Fruit fly (Drosophila melanogaster) whole organism, embryonic: ENCODE measurements around the gene Acp32CD.
A peak's percentile ranks its signal among the peaks of the same experiment; 100 is the strongest.

ENCODE experiments used
- Atf6 ChIP-seq: fragments of 200-800 bp; sonication (Bioruptor generic); IDR thresholded peaks from 2 replicates; pipeline ENCODE4 v1.3.6; 2022; ENCODE audit warnings: missing biosample characterization, missing genetic modification characterization
- CG10321 ChIP-seq: fragments of 200-800 bp; sonication (Bioruptor generic); IDR thresholded peaks from 2 replicates; pipeline ENCODE4 v1.3.6; 2022; ENCODE audit warnings: missing biosample characterization, missing genetic modification characterization
- CG11398 ChIP-seq: fragments of 200-800 bp; sonication (Bioruptor generic); optimal IDR thresholded peaks from 2 replicates; lab custom pipeline; 2016; ENCODE audit warnings: missing biosample characterization, missing genetic modification characterization
- CG11695 ChIP-seq: fragments of 200-800 bp; sonication (Bioruptor generic); IDR thresholded peaks from 3 replicates; pipeline ENCODE4 v1.3.6; 2022; ENCODE audit warnings: missing biosample characterization, missing genetic modification characterization
- CG12104 ChIP-seq: fragments of 200-800 bp; sonication (Bioruptor generic); optimal IDR thresholded peaks from 3 replicates; lab custom pipeline; 2016; ENCODE audit warnings: missing biosample characterization, missing genetic modification characterization
- CG12219 ChIP-seq: fragments of 200-800 bp; sonication (Bioruptor generic); optimal IDR thresholded peaks from 3 replicates; lab custom pipeline; 2018; ENCODE audit warnings: missing biosample characterization, mild to moderate bottlenecking, missing genetic modification characterization
- CG12391 ChIP-seq: fragments of 200-800 bp; sonication (Bioruptor generic); optimal IDR thresholded peaks from 3 replicates; lab custom pipeline; 2018; ENCODE audit warnings: missing biosample characterization, mild to moderate bottlenecking, missing genetic modification characterization, moderate library complexity
- CG16863 ChIP-seq: fragments of 200-800 bp; sonication (Bioruptor generic); optimal IDR thresholded peaks from 3 replicates; lab custom pipeline; 2016; ENCODE audit warnings: missing biosample characterization, missing genetic modification characterization
- CG17186 ChIP-seq: fragments of 200-800 bp; sonication (Bioruptor generic); optimal IDR thresholded peaks from 3 replicates; lab custom pipeline; 2017; ENCODE audit warnings: missing biosample characterization, missing genetic modification reagents, missing genetic modification characterization
- CG1792 ChIP-seq: fragments of 200-800 bp; sonication (Bioruptor generic); optimal IDR thresholded peaks from 2 replicates; lab custom pipeline; 2016; ENCODE audit warnings: missing biosample characterization, missing genetic modification characterization
- CG18599 ChIP-seq: fragments of 200-800 bp; sonication (Bioruptor generic); optimal IDR thresholded peaks from 3 replicates; lab custom pipeline; 2017; ENCODE audit warnings: missing biosample characterization, missing genetic modification characterization, mild to moderate bottlenecking, moderate library complexity, missing genetic modification reagents
- CG2199 ChIP-seq: fragments of 200-800 bp; sonication (Bioruptor generic); IDR thresholded peaks from 3 replicates; pipeline ENCODE4 v1.3.6; 2022; ENCODE audit warnings: missing biosample characterization, missing genetic modification characterization
- CG2202 ChIP-seq: fragments of 200-800 bp; sonication (Bioruptor generic); optimal IDR thresholded peaks from 2 replicates; lab custom pipeline; 2018; ENCODE audit warnings: missing biosample characterization, mild to moderate bottlenecking, missing genetic modification characterization
- CG2712 ChIP-seq: fragments of 200-800 bp; optimal IDR thresholded peaks from 3 replicates; lab custom pipeline; 2019; ENCODE audit warnings: missing biosample characterization, mild to moderate bottlenecking, missing genetic modification characterization, moderate library complexity
- CG30403 ChIP-seq: fragments of 200-800 bp; sonication (Bioruptor generic); optimal IDR thresholded peaks from 3 replicates; lab custom pipeline; 2016; ENCODE audit warnings: missing biosample characterization, missing genetic modification characterization
- CG31388 ChIP-seq: fragments of 200-800 bp; sonication (Bioruptor generic); optimal IDR thresholded peaks from 2 replicates; lab custom pipeline; 2016; ENCODE audit warnings: missing biosample characterization, missing genetic modification characterization
- CG3726 ChIP-seq: fragments of 200-800 bp; sonication (Bioruptor generic); IDR thresholded peaks from 3 replicates; pipeline ENCODE4, ENCODE4 v1.3.6; 2022; ENCODE audit warnings: missing biosample characterization, missing genetic modification characterization
- CG8388 ChIP-seq: fragments of 200-800 bp; sonication (Bioruptor generic); optimal IDR thresholded peaks from 2 replicates; lab custom pipeline; 2019; ENCODE audit warnings: missing biosample characterization, mild to moderate bottlenecking, missing genetic modification characterization, moderate library complexity
- CG9215 ChIP-seq: fragments of 200-800 bp; sonication (Bioruptor generic); IDR thresholded peaks from 2 replicates; pipeline ENCODE4 v1.3.6; 2022; ENCODE audit warnings: missing biosample characterization, missing genetic modification characterization
- D19A ChIP-seq: fragments of 200-800 bp; optimal IDR thresholded peaks from 3 replicates; lab custom pipeline; 2019; ENCODE audit warnings: missing biosample characterization, mild to moderate bottlenecking, missing genetic modification characterization, moderate library complexity
- Dad ChIP-seq: fragments of 200-800 bp; sonication (Bioruptor generic); optimal IDR thresholded peaks from 3 replicates; lab custom pipeline; 2016; ENCODE audit warnings: missing biosample characterization, missing genetic modification characterization
- Ets97D ChIP-seq: fragments of 200-800 bp; sonication (Bioruptor generic); optimal IDR thresholded peaks from 3 replicates; lab custom pipeline; 2016; ENCODE audit warnings: missing biosample characterization, missing genetic modification characterization
- HLH3B ChIP-seq: fragments of 200-800 bp; sonication (Bioruptor generic); IDR thresholded peaks from 2 replicates; pipeline ENCODE4 v1.3.6; 2022; ENCODE audit warnings: missing biosample characterization, missing genetic modification characterization
- HLH4C ChIP-seq: fragments of 200-800 bp; sonication (Bioruptor generic); IDR thresholded peaks from 3 replicates; pipeline ENCODE4 v1.3.6; 2022; ENCODE audit warnings: missing biosample characterization, missing genetic modification characterization; ENCODE audit not compliant: partially characterized antibody
- Hr51 ChIP-seq, 2 experiments: fragments of 200-800 bp; sonication (Bioruptor generic); optimal IDR thresholded peaks; 2 replicates in 1 of 2; 3 replicates in 1 of 2; lab custom pipeline; 2016 to 2018; ENCODE audit warnings: missing biosample characterization in 2 of 2, missing genetic modification characterization in 2 of 2, mild to moderate bottlenecking in 1 of 2, moderate library complexity in 1 of 2
- Lhr ChIP-seq: fragments of 200-800 bp; sonication (Bioruptor generic); optimal IDR thresholded peaks from 3 replicates; lab custom pipeline; 2017; ENCODE audit warnings: mild to moderate bottlenecking, missing biosample characterization, missing genetic modification reagents, missing genetic modification characterization
- MESR4 ChIP-seq: fragments of 200-800 bp; sonication (Bioruptor generic); optimal IDR thresholded peaks from 2 replicates; lab custom pipeline; 2018; ENCODE audit warnings: missing biosample characterization, mild to moderate bottlenecking, missing genetic modification characterization, moderate library complexity
- Pdp1 ChIP-seq, 2 experiments: fragments of 200-800 bp; sonication (Bioruptor generic); optimal IDR thresholded peaks; 3 replicates each; lab custom pipeline; 2016; ENCODE audit warnings: missing biosample characterization in 2 of 2, missing genetic modification characterization in 2 of 2, mild to moderate bottlenecking in 1 of 2, moderate library complexity in 1 of 2
- Spps ChIP-seq: fragments of 200-800 bp; sonication (Bioruptor generic); optimal IDR thresholded peaks from 2 replicates; lab custom pipeline; 2018; ENCODE audit warnings: missing biosample characterization, mild to moderate bottlenecking, missing genetic modification characterization
- Ssrp ChIP-seq: fragments of 200-800 bp; sonication (Bioruptor generic); optimal IDR thresholded peaks from 2 replicates; lab custom pipeline; 2018; ENCODE audit warnings: missing biosample characterization, mild to moderate bottlenecking, missing genetic modification characterization, moderate library complexity
- amos ChIP-seq: fragments of 200-800 bp; sonication (Bioruptor generic); IDR thresholded peaks from 2 replicates; pipeline ENCODE4 v1.3.6; 2022; ENCODE audit warnings: missing biosample characterization, missing genetic modification characterization; ENCODE audit not compliant: partially characterized antibody
- ara ChIP-seq: fragments of 200-800 bp; sonication (Bioruptor generic); IDR thresholded peaks from 2 replicates; pipeline ENCODE4 v1.3.6; 2022; ENCODE audit warnings: missing biosample characterization, missing genetic modification characterization
- cato ChIP-seq: fragments of 200-800 bp; sonication (Bioruptor generic); optimal IDR thresholded peaks from 2 replicates; lab custom pipeline; 2016; ENCODE audit warnings: missing biosample characterization, missing genetic modification characterization, borderline replicate concordance
- crol ChIP-seq: fragments of 200-800 bp; sonication (Bioruptor generic); IDR thresholded peaks from 2 replicates; pipeline ENCODE4 v1.3.6; 2022; ENCODE audit warnings: missing biosample characterization, missing genetic modification characterization
- da ChIP-seq: fragments of 200-800 bp; sonication (Bioruptor generic); optimal IDR thresholded peaks from 2 replicates; lab custom pipeline; 2016; ENCODE audit warnings: missing biosample characterization, missing genetic modification characterization
- dysf ChIP-seq: fragments of 200-800 bp; sonication (Bioruptor generic); IDR thresholded peaks from 3 replicates; pipeline ENCODE4 v1.3.6; 2022; ENCODE audit warnings: missing biosample characterization, missing genetic modification characterization
- gem ChIP-seq: fragments of 200-800 bp; sonication (Bioruptor generic); optimal IDR thresholded peaks from 2 replicates; lab custom pipeline; 2019; ENCODE audit warnings: missing biosample characterization, mild to moderate bottlenecking, missing genetic modification characterization, moderate library complexity
- gfzf ChIP-seq: fragments of 200-800 bp; sonication (Bioruptor generic); optimal IDR thresholded peaks from 2 replicates; lab custom pipeline; 2016; ENCODE audit warnings: missing biosample characterization, mild to moderate bottlenecking, missing genetic modification characterization, moderate library complexity
- grau ChIP-seq: fragments of 200-800 bp; optimal IDR thresholded peaks from 3 replicates; lab custom pipeline; 2019; ENCODE audit warnings: missing biosample characterization, mild to moderate bottlenecking, missing genetic modification characterization, moderate library complexity
- kah ChIP-seq: fragments of 200-800 bp; sonication (Bioruptor generic); optimal IDR thresholded peaks from 2 replicates; lab custom pipeline; 2018; ENCODE audit warnings: missing biosample characterization, mild to moderate bottlenecking, missing genetic modification characterization
- org-1 ChIP-seq: fragments of 200-800 bp; sonication (Bioruptor generic); optimal IDR thresholded peaks from 2 replicates; lab custom pipeline; 2017; ENCODE audit warnings: missing biosample characterization, missing genetic modification characterization
- pho ChIP-seq: fragments of 200-800 bp; sonication (Bioruptor generic); optimal IDR thresholded peaks from 2 replicates; lab custom pipeline; 2016; ENCODE audit warnings: missing biosample characterization, missing genetic modification characterization
- ranshi ChIP-seq: fragments of 200-800 bp; sonication (Bioruptor generic); IDR thresholded peaks from 2 replicates; pipeline ENCODE4 v1.3.6; 2022; ENCODE audit warnings: missing biosample characterization, missing genetic modification characterization
- repo ChIP-seq: fragments of 200-800 bp; sonication (Bioruptor generic); optimal IDR thresholded peaks from 2 replicates; lab custom pipeline; 2016; ENCODE audit warnings: missing biosample characterization, missing genetic modification characterization
- schlank ChIP-seq: fragments of 200-800 bp; sonication (Bioruptor generic); optimal IDR thresholded peaks from 2 replicates; lab custom pipeline; 2018; ENCODE audit warnings: missing biosample characterization, mild to moderate bottlenecking, missing genetic modification characterization
- shn ChIP-seq: fragments of 200-800 bp; sonication (Bioruptor generic); optimal IDR thresholded peaks from 3 replicates; lab custom pipeline; 2016; ENCODE audit warnings: missing biosample characterization, missing genetic modification characterization
- tap ChIP-seq: fragments of 200-800 bp; optimal IDR thresholded peaks from 3 replicates; lab custom pipeline; 2019; ENCODE audit warnings: missing biosample characterization, mild to moderate bottlenecking, missing genetic modification characterization, moderate library complexity
- tna ChIP-seq: fragments of 200-800 bp; sonication (Bioruptor generic); IDR thresholded peaks from 2 replicates; pipeline ENCODE4 v1.3.6; 2022; ENCODE audit warnings: missing biosample characterization, missing genetic modification characterization; ENCODE audit not compliant: partially characterized antibody
- zen ChIP-seq: fragments of 200-800 bp; sonication (Bioruptor generic); optimal IDR thresholded peaks from 3 replicates; lab custom pipeline; 2018; ENCODE audit warnings: missing biosample characterization, mild to moderate bottlenecking, missing genetic modification characterization, moderate library complexity
- zfh1 ChIP-seq: fragments of 200-800 bp; sonication (Bioruptor generic); IDR thresholded peaks from 3 replicates; pipeline ENCODE4 v1.3.6; 2022; ENCODE audit warnings: missing biosample characterization, missing genetic modification characterization

The Acp32CD gene

DNA sequence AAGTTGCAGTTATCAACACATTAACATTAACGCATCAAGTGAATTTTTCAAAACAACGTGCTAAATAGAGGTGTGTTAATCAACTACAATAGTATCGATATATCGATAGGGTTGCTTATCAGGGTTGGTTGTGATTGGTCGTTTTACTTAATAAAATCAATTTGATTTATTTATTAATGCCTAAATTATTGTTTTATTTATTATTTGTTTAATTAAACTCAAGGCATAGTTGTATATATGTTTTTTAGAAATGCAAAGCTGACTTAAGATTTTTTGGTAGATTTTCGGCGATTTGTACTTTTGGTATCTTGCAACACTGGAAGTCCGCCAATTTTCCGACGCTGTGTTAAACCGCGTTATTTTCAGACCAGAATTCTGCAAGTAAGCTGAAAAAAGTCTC lies 4.4 kb upstream of the Acp32CD start, which contains the start of the genes Art8 and dUTPase (continued):
- TF ChIP-seq CG17186 (GFP tag; lab: Kevin White, UChicago): peak; percentile 51
- peak; percentile 51 for TF ChIP-seq Dad (GFP tag; lab: Kevin White, UChicago)
- TF ChIP-seq org-1 (GFP tag; lab: Kevin White, UChicago): no peak
- TF ChIP-seq Atf6 (GFP tag; lab: Robert Waterston, UW): peak; percentile 78
- TF ChIP-seq MESR4 (GFP tag; lab: Kevin White, UChicago): peak; percentile 26
- TF ChIP-seq gfzf (GFP tag; lab: Kevin White, UChicago): peak; percentile 54
- no peak for TF ChIP-seq tap (tag; lab: Kevin White, UChicago)
- no peak for TF ChIP-seq crol
- TF ChIP-seq CG30403 (GFP tag; lab: Kevin White, UChicago): peak; percentile 87
- TF ChIP-seq CG2199 (GFP tag; lab: Robert Waterston, UW): no peak
- no peak for TF ChIP-seq kah (GFP tag; lab: Kevin White, UChicago)
- peak; percentile 76 for TF ChIP-seq grau (tag; lab: Kevin White, UChicago)
- TF ChIP-seq CG8388 (GFP tag; lab: Kevin White, UChicago): peak; percentile 65
- peak; percentile 66 for TF ChIP-seq Ets97D (GFP tag; lab: Kevin White, UChicago)
- TF ChIP-seq CG2202 (tag; lab: Kevin White, UChicago): peak; percentile 49
- TF ChIP-seq Spps: peak; percentile 48
- peak; percentile 57 for TF ChIP-seq cato
- TF ChIP-seq schlank: no peak
- peak; percentile 48; the same call in 1 of the 3 replicates for TF ChIP-seq CG11695 (GFP tag; lab: Robert Waterston, UW)
- TF ChIP-seq amos (GFP tag; lab: Robert Waterston, UW): peak; percentile 87
- no peak for TF ChIP-seq repo (GFP tag; lab: Kevin White, UChicago)
- peak; percentile 23; the same call in 1 of the 2 replicates for TF ChIP-seq CG9215 (GFP tag; lab: Robert Waterston, UW)
- TF ChIP-seq CG12219 (GFP tag; lab: Kevin White, UChicago): no peak
- TF ChIP-seq tna: peak; percentile 48; the same call in 1 of the 2 replicates
- peak; percentile 83 for TF ChIP-seq HLH4C (GFP tag; lab: Robert Waterston, UW)
- TF ChIP-seq pho (GFP tag; lab: Kevin White, UChicago): peak; percentile 34
- peak; percentile 61 for TF ChIP-seq CG12104 (GFP tag; lab: Kevin White, UChicago)
- no peak for TF ChIP-seq CG1792
- peak; percentile 93 for TF ChIP-seq CG12391 (tag; lab: Kevin White, UChicago)
- TF ChIP-seq ara (GFP tag; lab: Robert Waterston, UW): peak; percentile 73
- TF ChIP-seq zfh1 (GFP tag; lab: Robert Waterston, UW): peak; percentile 72; the same call in 2 of the 3 replicates
- peak; percentile 86 for TF ChIP-seq gem (tag; lab: Kevin White, UChicago)
- TF ChIP-seq CG3726 (GFP tag; lab: Robert Waterston, UW): no peak
- peak; percentile 53 for TF ChIP-seq ranshi
- TF ChIP-seq Lhr (GFP tag; lab: Kevin White, UChicago): peak; percentile 53
- TF ChIP-seq da (GFP tag; lab: Kevin White, UChicago): no peak
- no peak for TF ChIP-seq CG31388 (GFP tag; lab: Kevin White, UChicago)
- TF ChIP-seq shn (GFP tag; lab: Kevin White, UChicago): no peak
- TF ChIP-seq CG16863 (GFP tag; lab: Kevin White, UChicago): peak; percentile 32
- TF ChIP-seq CG10321 (GFP tag; lab: Robert Waterston, UW): 0 out of 2 replicates have a peak, but pooled peaks have one; percentile 22
- TF ChIP-seq HLH3B (GFP tag; lab: Robert Waterston, UW): peak; percentile 55
- TF ChIP-seq D19A (tag; lab: Kevin White, UChicago): peak; percentile 56
- TF ChIP-seq zen (tag; lab: Kevin White, UChicago): peak; percentile 82
- TF ChIP-seq CG18599 (GFP tag; lab: Kevin White, UChicago): no peak
- peak; percentile 54 for TF ChIP-seq dysf (GFP tag; lab: Robert Waterston, UW)
- peak; percentile 88 for TF ChIP-seq CG2712 (tag; lab: Kevin White, UChicago)
- no peak for TF ChIP-seq CG11398 (GFP tag; lab: Kevin White, UChicago)
- peak; percentile 70 for TF ChIP-seq Ssrp (tag; lab: Kevin White, UChicago)
- TF ChIP-seq Pdp1 (GFP tag; optimal IDR thresholded peaks at IDR 0.05; lab: Kevin White, UChicago): peak; percentile 21 to 61
- peak in 1 of 2 experiments; percentile 34 for TF ChIP-seq Hr51 (GFP tag; optimal IDR thresholded peaks at IDR 0.05; lab: Kevin White, UChicago)
